Worm (Caenorhabditis elegans) whole organism, L4/young adult: Measurements from ENCODE around the gene cysl-4.

Experiments
- W03F9.2 ChIP-seq: fragments of 150-350 bp; optimal IDR thresholded peaks from 2 replicates; lab custom pipeline; 2014; ENCODE audit warnings: missing biosample characterization, missing genetic modification characterization
- him-1 ChIP-seq: sonication (generic microtip); optimal IDR thresholded peaks from 2 replicates; lab custom pipeline; 2016; ENCODE audit warnings: missing genotype, missing genetic modification reagents, missing genetic modification characterization, missing compliant biosample characterization

DNA sequence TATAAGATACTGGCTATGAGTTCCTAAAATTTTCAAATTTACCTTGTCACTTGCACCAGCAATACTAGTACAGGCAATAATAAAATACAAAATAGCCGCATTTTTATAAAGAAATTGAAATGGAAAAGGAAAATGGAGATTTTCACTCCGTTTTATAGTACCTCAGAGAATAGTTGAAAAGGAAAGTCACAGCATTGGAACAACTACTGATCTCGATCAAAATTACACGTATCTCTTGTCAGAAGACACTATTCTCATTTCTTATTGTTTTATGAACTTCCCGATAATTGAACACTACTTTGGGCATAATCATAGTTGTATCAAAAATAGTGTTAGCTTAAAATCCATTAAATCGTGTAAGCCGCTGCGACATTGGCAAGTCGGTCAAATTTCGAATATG lies 46.7 kb downstream of the cysl-4 start, which contains the start of gene Y40B10A.11:
- TF ChIP-seq W03F9.2 = no peak
- no peak for TF ChIP-seq him-1 (tag; lab: Kevin White, UChicago)
